Worm (Caenorhabditis elegans): Measurements from ENCODE around the gene ZK632.2.

- TF ChIP-seq alr-1 (tag; optimal IDR thresholded peaks at IDR 0.05) = no peak
- TF ChIP-seq elt-3 (tag; optimal IDR thresholded peaks at IDR 0.05) = no peak
- no peak for TF ChIP-seq ztf-4 (tag; optimal IDR thresholded peaks at IDR 0.05)
- TF ChIP-seq mbf-1 (tag; optimal IDR thresholded peaks at IDR 0.05) = no peak
- TF ChIP-seq unc-62 (GFP tag; optimal IDR thresholded peaks at IDR 0.05) = no peak
- no peak for TF ChIP-seq nhr-12 (tag; optimal IDR thresholded peaks at IDR 0.05)
- no peak for TF ChIP-seq ceh-82 (tag; optimal IDR thresholded peaks at IDR 0.05)
- no peak for TF ChIP-seq sma-9 (GFP tag; optimal IDR thresholded peaks at IDR 0.05)
- no peak for TF ChIP-seq sma-9 (tag; optimal IDR thresholded peaks at IDR 0.05)
- no peak for TF ChIP-seq nhr-11 (tag; optimal IDR thresholded peaks at IDR 0.05)
- TF ChIP-seq unc-39 (tag; optimal IDR thresholded peaks at IDR 0.05) = no peak
Measured at ce11 chrIII:9789083-9789482, 9.8 kb upstream of the ZK632.2 start.
